Worm (Caenorhabditis elegans) whole organism, mixed stage, embryonic: ENCODE data around the gene C28D4.5.

Source experiments
- cnd-1 ChIP-seq: fragments of 200-800 bp; sonication (Bioruptor generic); optimal IDR thresholded peaks from 2 replicates; lab custom pipeline; 2018; ENCODE audit warnings: mild to moderate bottlenecking, missing genetic modification characterization, missing compliant biosample characterization
- nhr-76 ChIP-seq: sonication (generic microtip); optimal IDR thresholded peaks from 2 replicates; lab custom pipeline; 2017; ENCODE audit warnings: missing biosample characterization, missing genetic modification characterization
- sptf-1 ChIP-seq: sonication (generic microtip); optimal IDR thresholded peaks from 2 replicates; lab custom pipeline; 2017; ENCODE audit warnings: mild to moderate bottlenecking, missing genetic modification characterization, moderate library complexity, missing compliant biosample characterization

ce11 chrIV:9744905-9745304, 1.8 kb downstream of the C28D4.5 start, which contains the start of gene C28D4.4:
- TF ChIP-seq nhr-76 (tag; lab: Kevin White, UChicago) = no peak
- no peak for TF ChIP-seq sptf-1 (tag; lab: Kevin White, UChicago)
- TF ChIP-seq cnd-1 (tag; lab: Kevin White, UChicago) = no peak
